Fruit fly (Drosophila melanogaster) whole organism, wandering third instar larva: ENCODE results near the gene Rtc1.

ENCODE experiments used
- Abd-B ChIP-seq: fragments of >200 bp; optimal IDR thresholded peaks from 2 replicates; lab custom pipeline; 2017; ENCODE audit warnings: missing biosample characterization, missing genetic modification characterization
- CG32264 ChIP-seq: fragments of 200-800 bp; sonication (Bioruptor generic); optimal IDR thresholded peaks from 2 replicates; lab custom pipeline; 2016; ENCODE audit warnings: missing biosample characterization, missing genetic modification characterization
- CG9705 ChIP-seq: fragments of 200-800 bp; sonication (Bioruptor generic); optimal IDR thresholded peaks from 2 replicates; lab custom pipeline; 2018; ENCODE audit warnings: missing biosample characterization, mild to moderate bottlenecking, missing genetic modification characterization
- CrebA ChIP-seq: fragments of 200-800 bp; sonication (Bioruptor generic); optimal IDR thresholded peaks from 2 replicates; lab custom pipeline; 2016; ENCODE audit warnings: missing biosample characterization, mild to moderate bottlenecking, missing genetic modification characterization, borderline replicate concordance
- Dfd ChIP-seq: fragments of >200 bp; optimal IDR thresholded peaks from 2 replicates; lab custom pipeline; 2017; ENCODE audit warnings: missing biosample characterization, missing genetic modification characterization
- Dif ChIP-seq: fragments of 200-275, 200-300 bp; sonication (Bioruptor generic); optimal IDR thresholded peaks from 2 replicates; lab custom pipeline; 2018; ENCODE audit warnings: missing biosample characterization, missing genetic modification characterization; ENCODE audit not compliant: partially characterized antibody
- GATAd ChIP-seq: sonication (Bioruptor generic); optimal IDR thresholded peaks from 2 replicates; lab custom pipeline; 2016; ENCODE audit warnings: missing biosample characterization, missing genetic modification characterization
- HLH106 ChIP-seq: fragments of 200-800 bp; optimal IDR thresholded peaks from 3 replicates; lab custom pipeline; 2019; ENCODE audit warnings: missing biosample characterization, mild to moderate bottlenecking, missing genetic modification characterization, moderate library complexity
- Hnf4 ChIP-seq: fragments of 200-800 bp; sonication (Bioruptor generic); optimal IDR thresholded peaks from 2 replicates; lab custom pipeline; 2016; ENCODE audit warnings: missing biosample characterization, mild to moderate bottlenecking, missing genetic modification characterization
- Hr78 ChIP-seq: fragments of >200 bp; optimal IDR thresholded peaks from 2 replicates; lab custom pipeline; 2017; ENCODE audit warnings: missing biosample characterization, missing genetic modification characterization
- Hr83 ChIP-seq: fragments of 200-300 bp; sonication (Bioruptor generic); optimal IDR thresholded peaks from 2 replicates; lab custom pipeline; 2016; ENCODE audit warnings: missing biosample characterization, mild to moderate bottlenecking, missing genetic modification characterization, moderate library complexity; ENCODE audit not compliant: poor library complexity, severe bottlenecking
- Jra ChIP-seq: sonication (Bioruptor generic); optimal IDR thresholded peaks from 2 replicates; lab custom pipeline; 2016; ENCODE audit warnings: missing biosample characterization, missing genetic modification characterization
- Mio ChIP-seq: sonication (Bioruptor generic); optimal IDR thresholded peaks from 2 replicates; lab custom pipeline; 2016; ENCODE audit warnings: missing biosample characterization, missing genetic modification characterization
- Myc ChIP-seq: fragments of >200 bp; optimal IDR thresholded peaks from 2 replicates; lab custom pipeline; 2017
- N ChIP-seq: fragments of >200 bp; optimal IDR thresholded peaks from 2 replicates; lab custom pipeline; 2018; ENCODE audit warnings: missing biosample characterization, missing external identifiers, missing genetic modification characterization
- OdsH ChIP-seq: fragments of 200-800 bp; sonication (Bioruptor generic); optimal IDR thresholded peaks from 2 replicates; lab custom pipeline; 2016; ENCODE audit warnings: missing biosample characterization, mild to moderate bottlenecking, missing genetic modification characterization
- Rel ChIP-seq, 2 experiments: fragments of 200-800 bp; sonication (Bioruptor generic) in 1 of 2; optimal IDR thresholded peaks; 2 replicates in 1 of 2; 3 replicates in 1 of 2; lab custom pipeline; 2016 to 2019; ENCODE audit warnings: mild to moderate bottlenecking in 2 of 2, missing biosample characterization in 2 of 2, missing genetic modification characterization in 2 of 2, moderate library complexity in 1 of 2
- Sp1 ChIP-seq: fragments of 200-800 bp; sonication (Bioruptor generic); optimal IDR thresholded peaks from 3 replicates; lab custom pipeline; 2019; ENCODE audit warnings: missing biosample characterization, mild to moderate bottlenecking, missing genetic modification characterization, moderate library complexity
- Vsx2 ChIP-seq: fragments of 200-300, 225-300 bp; sonication (Bioruptor generic); optimal IDR thresholded peaks from 2 replicates; lab custom pipeline; 2018; ENCODE audit warnings: missing biosample characterization, missing genetic modification characterization; ENCODE audit not compliant: partially characterized antibody
- br ChIP-seq: fragments of 200-800 bp; sonication (Bioruptor generic); optimal IDR thresholded peaks from 2 replicates; lab custom pipeline; 2016; ENCODE audit warnings: missing biosample characterization, missing genetic modification characterization
- brk ChIP-seq: fragments of 200-800 bp; sonication (Bioruptor generic); optimal IDR thresholded peaks from 2 replicates; lab custom pipeline; 2016; ENCODE audit warnings: missing biosample characterization, mild to moderate bottlenecking, missing genetic modification characterization
- dl ChIP-seq, 2 experiments: fragments of 175-275, 200-275 bp in 1 of 2; fragments of 200-275 bp in 1 of 2; sonication (Bioruptor generic); optimal IDR thresholded peaks; lab custom pipeline; 2018; ENCODE audit warnings: mild to moderate bottlenecking in 2 of 2, missing biosample characterization in 2 of 2, missing genetic modification characterization in 2 of 2, moderate library complexity in 2 of 2; ENCODE audit not compliant: partially characterized antibody in 2 of 2, insufficient read depth in 1 of 2
- dmrt93B ChIP-seq: fragments of 200-800 bp; sonication (Bioruptor generic); optimal IDR thresholded peaks from 2 replicates; lab custom pipeline; 2018; ENCODE audit warnings: missing biosample characterization, mild to moderate bottlenecking, missing genetic modification characterization
- dsf ChIP-seq: sonication (Bioruptor generic); optimal IDR thresholded peaks from 2 replicates; lab custom pipeline; 2016; ENCODE audit warnings: missing biosample characterization, missing genetic modification characterization, borderline replicate concordance
- ey ChIP-seq: fragments of 200-800 bp; sonication (Bioruptor generic); optimal IDR thresholded peaks from 2 replicates; lab custom pipeline; 2016; ENCODE audit warnings: missing biosample characterization, missing genetic modification characterization
- foxo ChIP-seq, 2 experiments: fragments of 200-800 bp; sonication (Bioruptor generic); optimal IDR thresholded peaks; 2 replicates in 1 of 2; 3 replicates in 1 of 2; lab custom pipeline; 2016 to 2017; ENCODE audit warnings: missing biosample characterization in 2 of 2, missing genetic modification characterization in 2 of 2
- fru ChIP-seq: fragments of 200-800 bp; sonication (Bioruptor generic); optimal IDR thresholded peaks from 3 replicates; lab custom pipeline; 2016; ENCODE audit warnings: missing biosample characterization, mild to moderate bottlenecking, missing genetic modification characterization
- h ChIP-seq: fragments of 200-800 bp; sonication (Bioruptor generic); optimal IDR thresholded peaks from 3 replicates; lab custom pipeline; 2016; ENCODE audit warnings: missing biosample characterization, mild to moderate bottlenecking, missing genetic modification characterization
- jim ChIP-seq: fragments of 175-275, 200-325 bp; sonication (Bioruptor generic); optimal IDR thresholded peaks from 2 replicates; lab custom pipeline; 2016; ENCODE audit warnings: missing biosample characterization, mild to moderate bottlenecking, missing genetic modification characterization
- lola ChIP-seq: fragments of >200 bp; optimal IDR thresholded peaks from 2 replicates; lab custom pipeline; 2017; ENCODE audit warnings: missing biosample characterization, missing genetic modification characterization
- pan ChIP-seq: fragments of >200 bp; optimal IDR thresholded peaks from 2 replicates; lab custom pipeline; 2017
- psq ChIP-seq: fragments of 200-800 bp; sonication (Bioruptor generic); optimal IDR thresholded peaks from 3 replicates; lab custom pipeline; 2017; ENCODE audit warnings: missing biosample characterization, mild to moderate bottlenecking, missing genetic modification characterization, moderate library complexity
- rgr ChIP-seq: fragments of 200-800 bp; sonication (Bioruptor generic); optimal IDR thresholded peaks from 3 replicates; lab custom pipeline; 2016; ENCODE audit warnings: missing biosample characterization, mild to moderate bottlenecking, missing genetic modification characterization
- sage ChIP-seq: fragments of 200-800 bp; sonication (Bioruptor generic); optimal IDR thresholded peaks from 2 replicates; lab custom pipeline; 2016; ENCODE audit warnings: missing biosample characterization, mild to moderate bottlenecking, missing genetic modification characterization
- sv ChIP-seq: fragments of 200-800 bp; sonication (Bioruptor generic); optimal IDR thresholded peaks from 3 replicates; lab custom pipeline; 2016; ENCODE audit warnings: missing biosample characterization, missing genetic modification characterization
- tai ChIP-seq: sonication (Bioruptor generic); optimal IDR thresholded peaks from 2 replicates; lab custom pipeline; 2016; ENCODE audit warnings: missing biosample characterization, missing genetic modification characterization
- usp ChIP-seq: fragments of >200 bp; optimal IDR thresholded peaks from 2 replicates; lab custom pipeline; 2017; ENCODE audit warnings: missing biosample characterization, missing genetic modification characterization
- woc ChIP-seq: sonication (Bioruptor generic); optimal IDR thresholded peaks from 2 replicates; lab custom pipeline; 2016; ENCODE audit warnings: missing biosample characterization, mild to moderate bottlenecking, missing genetic modification characterization

The Rtc1 gene

DNA sequence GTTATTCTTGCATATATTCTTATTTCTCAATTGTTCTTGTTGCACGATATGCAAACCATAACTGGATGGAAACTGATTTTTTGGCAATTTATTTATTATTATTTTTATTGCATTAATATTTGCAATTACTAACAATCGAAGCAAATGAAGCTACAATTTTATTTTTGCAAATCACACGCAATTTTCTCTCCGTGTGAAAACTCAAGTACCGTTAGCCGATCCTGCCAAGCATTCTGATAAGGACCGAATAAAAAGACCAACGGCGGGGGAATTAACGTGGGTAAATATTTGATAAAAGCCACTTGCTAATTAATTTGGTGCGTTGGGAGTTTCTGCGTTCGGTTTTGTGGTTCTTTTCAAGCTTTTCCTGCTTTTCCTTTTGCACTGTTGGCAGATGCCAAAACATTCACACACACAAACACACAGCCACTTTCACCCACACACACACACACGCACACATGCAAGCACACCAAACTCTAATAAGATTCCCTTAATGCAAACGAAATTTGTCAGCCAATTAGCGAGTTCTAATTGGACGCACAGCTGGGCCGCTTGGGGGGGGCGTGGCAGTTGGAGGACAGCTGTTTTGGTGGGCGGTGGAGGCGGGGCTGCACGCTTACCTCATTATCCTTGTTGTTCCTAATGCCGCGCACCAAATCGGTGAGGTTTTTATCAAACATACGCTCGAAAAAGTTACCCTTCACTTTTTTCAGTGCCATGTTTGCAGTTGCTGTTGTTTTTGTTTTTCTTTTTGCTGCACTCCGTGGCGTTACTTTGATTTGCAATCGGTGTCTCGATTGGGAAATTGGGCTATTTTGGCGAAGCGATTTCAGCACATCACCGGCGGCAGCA lies 21.4 kb upstream of the Rtc1 start:
- TF ChIP-seq GATAd (no peak), Hnf4 (no peak), br (no peak), tai (GFP tag; lab: Kevin White, UChicago) (no peak), jim (no peak), Jra (no peak), dsf (no peak), HLH106 (no peak), woc (no peak), ey (GFP tag; lab: Kevin White, UChicago) (no peak), Dfd (GFP tag; lab: Kevin White, UChicago) (no peak)

DNA sequence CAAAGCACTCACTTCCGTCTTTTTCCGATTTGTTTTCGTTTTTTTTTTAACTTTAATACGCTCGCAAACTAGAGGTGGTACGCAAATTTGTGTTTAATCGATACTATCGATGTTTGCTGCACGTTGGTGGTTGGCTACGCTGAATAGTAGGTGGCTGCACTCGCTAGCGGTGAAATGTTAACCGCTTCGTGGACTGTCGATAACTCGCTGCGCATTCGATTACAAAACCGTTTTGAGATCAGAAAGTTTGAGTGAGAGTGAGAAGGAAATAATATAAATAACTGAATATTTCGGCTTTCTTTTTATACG lies 20.9 kb upstream of the Rtc1 start, which contains the start of gene g:
TSS of gene g (minus strand) at position 105 of the 309 bp plus-strand sequence.
- TF ChIP-seq jim (peak; percentile 3), psq (GFP tag; lab: Kevin White, UChicago) (no peak), Jra (peak; percentile 6), dsf (no peak), Rel (GFP tag; optimal IDR thresholded peaks at IDR 0.05; lab: Kevin White, UChicago) (no peak), Rel (tag; optimal IDR thresholded peaks at IDR 0.05; lab: Kevin White, UChicago) (no peak), dmrt93B (GFP tag; lab: Kevin White, UChicago) (no peak), rgr (GFP tag; lab: Kevin White, UChicago) (no peak), CG32264 (GFP tag; lab: Kevin White, UChicago) (no peak), Hr78 (GFP tag; lab: Kevin White, UChicago) (no peak), br (no peak), Dif (GFP tag; lab: Kevin White, UChicago) (no peak), CrebA (GFP tag; lab: Kevin White, UChicago) (no peak), pan (lab: Kevin White, UChicago) (no peak), Hnf4 (peak; percentile 13), sv (no peak), ey (GFP tag; lab: Kevin White, UChicago) (no peak), foxo (GFP tag; optimal IDR thresholded peaks at IDR 0.05; lab: Kevin White, UChicago) (no peak), CG9705 (GFP tag; lab: Kevin White, UChicago) (no peak), HLH106 (no peak), GATAd (no peak), Dfd (GFP tag; lab: Kevin White, UChicago) (no peak), Vsx2 (GFP tag; lab: Kevin White, UChicago) (no peak), N (GFP tag; lab: Kevin White, UChicago) (no peak), Hr83 (GFP tag; lab: Kevin White, UChicago) (no peak), usp (GFP tag; lab: Kevin White, UChicago) (no peak), sage (GFP tag; lab: Kevin White, UChicago) (no peak), woc (no peak), Myc (lab: Kevin White, UChicago) (peak; percentile 59), fru (no peak)

DNA sequence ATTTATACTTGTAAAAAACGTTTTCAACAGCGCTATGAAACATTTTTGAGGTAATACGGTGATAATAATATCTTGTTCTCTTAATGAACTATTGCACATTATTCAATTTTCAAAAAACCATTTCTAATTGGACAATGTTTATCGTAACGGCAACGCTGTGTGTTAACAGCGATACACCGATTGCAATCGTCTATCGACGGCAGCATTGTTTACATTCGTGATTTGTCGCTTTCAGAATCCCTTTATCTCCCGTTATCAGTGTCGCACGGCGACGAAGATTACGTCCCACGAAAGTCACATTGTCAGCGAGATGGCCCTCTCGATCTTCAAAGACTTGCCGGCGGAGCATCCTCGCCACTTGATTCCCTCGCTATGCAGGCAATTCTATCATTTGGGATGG lies 19.0 kb upstream of the Rtc1 start, which contains the start of gene CG11134:
TSS of gene CG11134 (plus strand) at position 4 of the 400 bp plus-strand sequence.
- TF ChIP-seq Rel (GFP tag; optimal IDR thresholded peaks at IDR 0.05; lab: Kevin White, UChicago) (no peak), Rel (tag; optimal IDR thresholded peaks at IDR 0.05; lab: Kevin White, UChicago) (peak; percentile 5), OdsH (GFP tag; lab: Kevin White, UChicago) (no peak)
- TF ChIP-seq, all 38 proteins: peak for 1

DNA sequence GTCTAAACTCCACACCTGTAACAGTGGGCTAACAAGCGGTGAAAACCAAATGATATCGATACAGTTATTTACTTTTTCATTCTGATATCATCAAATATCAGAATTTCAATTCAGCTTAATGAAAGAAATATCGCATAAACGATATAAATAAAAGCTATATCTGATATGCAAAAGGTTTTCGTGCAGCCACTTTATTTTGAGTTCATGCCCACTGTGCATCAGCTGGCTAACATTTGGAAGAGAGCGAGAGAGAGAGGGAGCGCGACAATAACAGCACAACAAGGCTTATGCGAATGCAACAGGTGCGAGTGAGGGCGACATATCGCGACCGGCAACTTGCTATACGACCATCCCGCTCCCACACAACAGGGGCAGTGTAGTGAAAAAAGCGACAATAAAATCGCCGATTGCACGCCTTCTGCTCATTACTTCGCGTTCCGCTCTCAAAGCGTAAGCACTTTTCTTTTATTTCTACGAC lies 17.5 kb upstream of the Rtc1 start, which contains the start of gene CG11151:
TSS of gene CG11151 (plus strand) at position 334 of the 478 bp plus-strand sequence.
- peak; percentile 99 for TF ChIP-seq fru
- TF ChIP-seq dsf: peak; percentile 83
- TF ChIP-seq Hr83 (GFP tag; lab: Kevin White, UChicago): peak; percentile 39
- TF ChIP-seq Myc (lab: Kevin White, UChicago): no peak
- TF ChIP-seq h (GFP tag; lab: Kevin White, UChicago): peak; percentile 98
- peak; percentile 36 for TF ChIP-seq Dif (GFP tag; lab: Kevin White, UChicago)
- TF ChIP-seq Sp1 (GFP tag; lab: Kevin White, UChicago): peak; percentile 97
- peak; percentile 77 for TF ChIP-seq Rel (GFP tag; optimal IDR thresholded peaks at IDR 0.05; lab: Kevin White, UChicago)
- peak; percentile 78 for TF ChIP-seq Rel (tag; optimal IDR thresholded peaks at IDR 0.05; lab: Kevin White, UChicago)
- TF ChIP-seq CG32264 (GFP tag; lab: Kevin White, UChicago): peak; percentile 93
- TF ChIP-seq Mio: peak; percentile 82
- peak; percentile 95 for TF ChIP-seq CG9705 (GFP tag; lab: Kevin White, UChicago)
- TF ChIP-seq rgr (GFP tag; lab: Kevin White, UChicago): peak; percentile 98
- TF ChIP-seq GATAd: peak; percentile 69
- peak; percentile 97 for TF ChIP-seq OdsH (GFP tag; lab: Kevin White, UChicago)
- TF ChIP-seq brk: peak; percentile 88
- TF ChIP-seq jim: no peak
- TF ChIP-seq psq (GFP tag; lab: Kevin White, UChicago): peak; percentile 93
- TF ChIP-seq br: peak; percentile 98
- TF ChIP-seq Abd-B (GFP tag; lab: Kevin White, UChicago): no peak
- TF ChIP-seq dl (GFP tag; optimal IDR thresholded peaks at IDR 0.05; lab: Kevin White, UChicago; ENCODE audit: insufficient read depth in 1 of 2, partially characterized antibody in 2 of 2): peak; percentile 7 to 62
- no peak for TF ChIP-seq Dfd (GFP tag; lab: Kevin White, UChicago)
- peak; percentile 91 for TF ChIP-seq Jra
- no peak for TF ChIP-seq CrebA (GFP tag; lab: Kevin White, UChicago)
- TF ChIP-seq lola: no peak
- TF ChIP-seq pan (lab: Kevin White, UChicago): no peak
- TF ChIP-seq foxo (GFP tag; optimal IDR thresholded peaks at IDR 0.05; lab: Kevin White, UChicago): peak; percentile 93 to 98
- TF ChIP-seq Hnf4: peak; percentile 97
- TF ChIP-seq sv: peak; percentile 90
